Fruit fly (Drosophila melanogaster): ENCODE results near the gene CG2750.
"Not testable (repeated sequence)": the region's sequence is repeated elsewhere in the genome, so short reads cannot be mapped to it uniquely, and the experiment has no call there.

CG2750 gene

dm6 chrX:12106900-12107299 lies at the start of gene CG2750:
CG2750 (plus strand) TSS chrX:12107200.
- no peak for TF ChIP-seq CG17801 (GFP tag; optimal IDR thresholded peaks at IDR 0.05; ENCODE audit: partially characterized antibody)

DNA sequence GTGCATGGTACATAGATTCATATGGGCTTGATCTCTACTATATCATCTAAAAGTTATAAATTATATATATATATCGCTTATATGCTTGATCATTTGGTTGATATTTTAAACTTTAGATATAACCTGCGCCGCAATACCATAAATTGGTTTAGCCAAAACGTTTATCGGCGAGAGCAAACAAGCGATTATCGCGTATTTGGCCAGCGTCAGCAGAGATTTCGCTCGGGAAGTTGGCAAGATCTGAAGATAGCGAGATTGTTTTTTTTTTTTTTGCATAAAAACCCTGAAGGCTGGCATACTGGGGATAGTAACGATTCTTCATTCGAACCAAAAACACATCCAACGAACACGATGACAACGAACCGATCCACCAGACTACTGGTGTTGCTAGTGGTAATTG lies 47.5 kb upstream of the CG2750 start, which contains the start of gene Muc11A:
TSS of gene Muc11A (plus strand) at position 301 of the 400 bp plus-strand sequence.
- TF ChIP-seq CG17801 (GFP tag; optimal IDR thresholded peaks at IDR 0.05; ENCODE audit: partially characterized antibody): no peak

DNA sequence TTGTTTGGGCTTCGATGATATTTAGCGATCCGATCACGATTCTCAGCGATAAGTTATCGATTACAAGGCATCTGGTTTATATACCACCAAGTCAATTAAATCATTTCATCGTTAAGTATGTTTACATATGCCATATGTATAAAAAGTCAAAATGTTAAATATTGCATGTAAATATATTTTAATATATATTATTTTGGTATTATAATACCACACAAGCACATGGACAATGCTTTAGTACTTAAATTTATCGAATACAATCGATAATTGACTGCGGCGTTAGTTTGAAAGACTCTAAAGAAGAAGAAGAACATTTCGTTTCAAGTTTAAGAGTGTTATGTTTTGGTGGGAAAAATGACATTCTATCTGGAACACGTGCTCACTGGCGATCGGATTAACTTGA lies 36.9 kb upstream of the CG2750 start, which contains the start of gene CG34323:
TSS of gene CG34323 (plus strand) at position 301 of the 400 bp plus-strand sequence.
- no peak for TF ChIP-seq CG17801 (GFP tag; optimal IDR thresholded peaks at IDR 0.05; ENCODE audit: partially characterized antibody)

DNA sequence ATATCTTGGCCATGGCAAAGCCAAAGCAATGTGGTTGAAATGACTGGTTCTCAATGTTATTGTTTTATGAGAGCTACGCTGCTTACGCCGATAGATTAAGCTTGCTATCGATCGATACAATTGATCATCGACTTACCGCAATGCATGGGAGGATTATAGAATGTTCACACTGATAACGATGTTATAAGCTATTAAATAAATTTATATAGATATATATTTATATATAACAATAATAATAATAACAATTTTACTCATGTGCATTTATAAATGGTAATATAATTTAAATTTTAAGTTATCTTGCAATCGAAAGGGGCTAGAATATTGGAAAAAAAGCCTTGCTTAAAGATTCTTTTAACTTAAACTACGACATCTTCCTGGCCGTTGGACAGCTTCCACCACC lies 34.3 kb upstream of the CG2750 start, which contains the start of gene moon:
TSS of gene moon (minus strand) at position 101 of the 400 bp plus-strand sequence.
- no peak for TF ChIP-seq CG17801 (GFP tag; optimal IDR thresholded peaks at IDR 0.05; ENCODE audit: partially characterized antibody)

dm6 chrX:12073637-12074036 lies 33.4 kb upstream of the CG2750 start:
- no peak for TF ChIP-seq CG17801 (GFP tag; optimal IDR thresholded peaks at IDR 0.05; ENCODE audit: partially characterized antibody)

DNA sequence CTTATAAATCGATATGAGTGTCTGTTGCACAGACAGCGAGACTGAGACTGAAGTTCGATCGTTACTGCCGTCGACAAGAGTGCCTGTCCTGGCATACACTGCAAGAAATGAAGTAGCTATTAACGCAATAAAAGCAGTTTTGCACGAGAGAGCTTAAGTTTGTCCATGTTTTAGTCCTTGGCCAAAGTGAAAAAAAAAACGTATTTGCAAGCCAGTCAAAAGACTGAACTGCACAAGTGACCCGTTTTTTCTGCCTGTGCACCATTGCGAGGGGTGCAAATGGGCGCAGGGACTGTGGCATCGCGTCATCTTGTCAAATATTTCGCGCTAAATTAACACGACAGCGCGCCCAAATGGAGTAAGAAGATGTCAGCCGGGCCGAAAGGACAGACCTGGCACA lies 31.4 kb upstream of the CG2750 start:
- no peak for TF ChIP-seq CG17801 (GFP tag; optimal IDR thresholded peaks at IDR 0.05; ENCODE audit: partially characterized antibody)

DNA sequence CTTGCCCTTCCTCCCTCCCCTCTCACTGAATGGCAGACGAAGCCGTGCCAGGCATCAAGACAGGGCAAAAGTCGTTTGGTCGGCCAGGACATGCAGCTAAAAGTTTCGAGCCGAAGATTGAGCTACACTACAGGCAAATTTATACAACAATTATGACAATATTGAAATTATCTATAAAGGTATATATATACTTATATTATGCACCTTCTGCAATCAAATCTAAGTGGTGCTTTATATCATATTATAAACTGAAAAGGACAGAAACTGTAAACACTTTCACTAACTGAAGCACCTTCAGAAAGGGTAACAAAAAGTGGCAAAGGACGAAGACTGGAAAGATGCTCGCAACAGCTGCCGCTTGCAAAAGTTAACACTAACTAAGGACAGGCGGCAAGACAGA lies 30.8 kb upstream of the CG2750 start:
- no peak for TF ChIP-seq CG17801 (GFP tag; optimal IDR thresholded peaks at IDR 0.05; ENCODE audit: partially characterized antibody)

DNA sequence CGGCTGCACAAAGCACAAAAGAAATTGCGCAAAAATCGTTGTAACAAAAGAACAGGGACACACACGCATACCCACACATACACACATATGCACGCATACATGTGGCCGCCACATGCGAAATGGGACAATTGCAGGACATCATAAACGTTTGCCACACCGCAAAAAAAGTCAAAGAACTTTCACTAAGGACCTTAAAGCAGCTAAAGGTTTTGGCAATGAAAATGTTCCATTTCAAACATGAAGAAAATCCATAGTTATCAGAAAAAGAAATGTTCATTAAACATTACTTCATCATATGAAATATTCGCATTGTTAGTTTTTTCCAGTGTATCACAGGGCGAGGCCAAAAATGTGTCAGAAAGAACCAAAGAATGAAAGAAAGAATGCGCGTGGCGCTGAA lies 24.8 kb upstream of the CG2750 start:
- TF ChIP-seq CG17801 (GFP tag; optimal IDR thresholded peaks at IDR 0.05; ENCODE audit: partially characterized antibody): no peak

DNA sequence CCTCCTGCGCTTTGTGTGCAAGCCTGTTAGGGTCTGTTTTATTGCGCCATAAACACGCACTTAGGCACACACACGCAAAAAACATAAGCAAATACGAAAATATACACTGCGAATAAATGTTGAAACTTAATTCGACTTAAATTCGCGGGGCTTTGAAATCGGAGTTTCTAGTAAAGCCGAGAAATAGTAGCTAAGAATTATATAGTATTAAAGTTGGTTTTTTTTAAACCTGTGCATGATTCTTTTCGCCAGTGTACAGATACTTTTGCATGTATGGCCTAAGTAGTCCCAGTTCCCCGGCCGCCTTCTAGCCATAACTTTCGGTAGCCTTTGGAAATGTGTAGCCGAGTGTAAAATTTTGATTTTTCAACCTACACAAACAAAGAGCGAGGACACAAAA lies 22.6 kb upstream of the CG2750 start:
- TF ChIP-seq CG17801 (GFP tag; optimal IDR thresholded peaks at IDR 0.05; ENCODE audit: partially characterized antibody): no peak

- TF ChIP-seq CG17801 (GFP tag; optimal IDR thresholded peaks at IDR 0.05; ENCODE audit: partially characterized antibody): no peak
These were observed 21.3 kb upstream of the CG2750 start for dm6 chrX:12085694-12086093.

dm6 chrX:12086925-12087324 lies 20.1 kb upstream of the CG2750 start, which contains the start of gene CG15734:
CG15734 (minus strand) TSS chrX:12087025.
- not testable (repeated sequence) for TF ChIP-seq CG17801 (GFP tag; optimal IDR thresholded peaks at IDR 0.05; ENCODE audit: partially characterized antibody)

dm6 chrX:12090195-12090784 lies 16.7 kb upstream of the CG2750 start:
- TF ChIP-seq CG17801 (GFP tag; optimal IDR thresholded peaks at IDR 0.05; ENCODE audit: partially characterized antibody): no peak

dm6 chrX:12103740-12104139 lies 3.3 kb upstream of the CG2750 start, which contains the start of gene CG11356:
CG11356 (minus strand) TSS chrX:12103840.
- no peak for TF ChIP-seq CG17801 (GFP tag; optimal IDR thresholded peaks at IDR 0.05; ENCODE audit: partially characterized antibody)

DNA sequence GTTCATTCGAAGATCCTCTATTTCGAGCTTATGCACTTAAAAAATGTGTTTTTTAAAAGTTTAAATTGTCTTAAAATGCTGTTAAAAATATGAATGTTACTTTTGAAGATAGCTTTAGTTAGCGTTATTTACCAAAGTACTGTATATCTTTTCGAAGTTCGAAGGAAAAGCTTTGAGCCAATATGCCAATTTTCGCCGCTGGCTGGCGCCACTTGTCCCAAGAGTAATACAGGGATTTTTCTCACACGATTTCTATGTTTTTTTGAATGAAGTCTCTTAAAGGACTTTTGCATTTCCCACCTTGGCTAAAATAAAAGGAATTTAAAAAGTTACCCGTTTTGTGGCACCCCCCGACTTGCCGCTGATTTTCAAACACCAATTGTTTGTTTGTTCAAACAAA lies 2.8 kb upstream of the CG2750 start:
- no peak for TF ChIP-seq CG17801 (GFP tag; optimal IDR thresholded peaks at IDR 0.05; ENCODE audit: partially characterized antibody)

- no peak for TF ChIP-seq CG17801 (GFP tag; optimal IDR thresholded peaks at IDR 0.05; ENCODE audit: partially characterized antibody)
These were observed 12.3 kb downstream of the CG2750 start for dm6 chrX:12119349-12119748.

- TF ChIP-seq CG17801 (GFP tag; optimal IDR thresholded peaks at IDR 0.05; ENCODE audit: partially characterized antibody): no peak
These were observed 21.0 kb downstream of the CG2750 start for dm6 chrX:12128045-12128444.

Data from ovary, adult (tissue).